Worm (Caenorhabditis elegans) whole organism, L1 larva: ENCODE data around the gene Y51H4A.1.
A peak's percentile ranks its signal among the peaks of the same experiment; 100 is the strongest.

Source experiments
- C16A3.4 ChIP-seq: fragments of 150-350 bp; optimal IDR thresholded peaks from 2 replicates; lab custom pipeline; 2014; ENCODE audit warnings: missing biosample characterization, missing genetic modification characterization
- C34B4.2 ChIP-seq: sonication (generic microtip); optimal IDR thresholded peaks from 2 replicates; lab custom pipeline; 2017; ENCODE audit warnings: mild to moderate bottlenecking, missing genetic modification characterization, missing compliant biosample characterization
- aly-2 ChIP-seq: fragments of 150-350 bp; optimal IDR thresholded peaks from 2 replicates; lab custom pipeline; 2014; ENCODE audit warnings: missing biosample characterization, missing genetic modification characterization
- blmp-1 ChIP-seq: fragments of 150-350 bp; optimal IDR thresholded peaks from 2 replicates; lab custom pipeline; 2014; ENCODE audit warnings: missing biosample characterization, missing genetic modification characterization
- ceh-63 ChIP-seq: fragments of 200-800 bp; sonication (Bioruptor generic); optimal IDR thresholded peaks from 2 replicates; lab custom pipeline; 2018; ENCODE audit warnings: mild to moderate bottlenecking, missing genetic modification characterization, missing compliant biosample characterization
- ceh-82 ChIP-seq, 3 experiments: fragments of 150-350 bp in 1 of 3; sonication (generic microtip) in 2 of 3; optimal IDR thresholded peaks; 2 replicates each; lab custom pipeline; 2014 to 2017; ENCODE audit warnings: missing biosample characterization in 3 of 3, missing genetic modification characterization in 3 of 3
- ces-1 ChIP-seq: fragments of 150-350 bp; optimal IDR thresholded peaks from 2 replicates; lab custom pipeline; 2014; ENCODE audit warnings: missing biosample characterization, missing genetic modification reagents, missing genetic modification characterization
- dsc-1 ChIP-seq: sonication (generic microtip); optimal IDR thresholded peaks from 2 replicates; lab custom pipeline; 2016; ENCODE audit warnings: mild to moderate bottlenecking, missing genetic modification characterization, missing compliant biosample characterization
- efl-1 ChIP-seq, 4 experiments: fragments of 150-350 bp; optimal IDR thresholded peaks in 3 of 4; peaks in 1 of 4; 1 replicate in 1 of 4; 2 replicates in 3 of 4; lab custom pipeline; 2014; ENCODE audit warnings: missing biosample characterization in 2 of 4, missing genetic modification characterization in 2 of 4, missing genetic modification reagents in 2 of 4
- efl-3 ChIP-seq: fragments of 200-800 bp; sonication (Bioruptor generic); optimal IDR thresholded peaks from 2 replicates; lab custom pipeline; 2018; ENCODE audit warnings: mild to moderate bottlenecking, missing genetic modification characterization, missing compliant biosample characterization
- egl-13 ChIP-seq: sonication (generic microtip); optimal IDR thresholded peaks from 2 replicates; lab custom pipeline; 2016; ENCODE audit warnings: missing genotype, missing genetic modification reagents, missing genetic modification characterization, missing compliant biosample characterization
- egl-27 ChIP-seq, 2 experiments: fragments of 150-350 bp in 1 of 2; sonication (generic microtip); optimal IDR thresholded peaks; 3 replicates each; lab custom pipeline; 2017 to 2018; ENCODE audit warnings: missing biosample characterization in 2 of 2, missing genetic modification characterization in 2 of 2, missing genetic modification reagents in 2 of 2
- ets-5 ChIP-seq: fragments of 200-800 bp; sonication (Bioruptor generic); IDR thresholded peaks from 2 replicates; pipeline ENCODE4 v1.3.6; 2022; ENCODE audit warnings: missing genetic modification characterization, missing compliant biosample characterization
- fkh-8 ChIP-seq: sonication (generic microtip); optimal IDR thresholded peaks from 2 replicates; lab custom pipeline; 2016; ENCODE audit warnings: mild to moderate bottlenecking, missing genetic modification characterization, missing compliant biosample characterization
- jun-1 ChIP-seq: fragments of 150-350 bp; optimal IDR thresholded peaks from 2 replicates; lab custom pipeline; 2014; ENCODE audit warnings: missing biosample characterization, missing genetic modification reagents, missing genetic modification characterization
- lin-13 ChIP-seq: fragments of 150-350 bp; optimal IDR thresholded peaks from 2 replicates; lab custom pipeline; 2014; ENCODE audit warnings: missing biosample characterization, missing genetic modification reagents, missing genetic modification characterization
- lin-14 ChIP-seq: fragments of 200-800 bp; sonication (Bioruptor generic); optimal IDR thresholded peaks from 2 replicates; lab custom pipeline; 2018; ENCODE audit warnings: mild to moderate bottlenecking, missing genetic modification characterization, moderate library complexity, missing compliant biosample characterization
- lin-35 ChIP-seq, 2 experiments: fragments of 150-350 bp; optimal IDR thresholded peaks; 2 replicates each; lab custom pipeline; 2014; ENCODE audit warnings: missing biosample characterization in 2 of 2, missing genetic modification characterization in 2 of 2, missing genetic modification reagents in 2 of 2
- mdl-1 ChIP-seq, 2 experiments: fragments of 150-350 bp; optimal IDR thresholded peaks; 2 replicates each; lab custom pipeline; 2014 to 2017; ENCODE audit warnings: missing biosample characterization in 2 of 2, missing genetic modification characterization in 2 of 2, inconsistent platforms in 1 of 2
- mep-1 ChIP-seq: fragments of 150-350 bp; optimal IDR thresholded peaks from 2 replicates; lab custom pipeline; 2014; ENCODE audit warnings: missing biosample characterization, missing genetic modification characterization
- nhr-11 ChIP-seq: fragments of 150-350 bp; optimal IDR thresholded peaks from 2 replicates; lab custom pipeline; 2014; ENCODE audit warnings: missing biosample characterization, missing genetic modification characterization
- nhr-12 ChIP-seq: sonication (generic microtip); optimal IDR thresholded peaks from 2 replicates; lab custom pipeline; 2017; ENCODE audit warnings: missing biosample characterization, missing genetic modification characterization
- nhr-19 ChIP-seq: fragments of 200-800 bp; sonication (Bioruptor generic); conservative IDR thresholded peaks from 2 replicates; pipeline ENCODE4 v1.3.6; 2022; ENCODE audit warnings: missing genetic modification characterization, missing compliant biosample characterization
- nhr-237 ChIP-seq: fragments of 150-350 bp; optimal IDR thresholded peaks from 2 replicates; lab custom pipeline; 2014; ENCODE audit warnings: missing biosample characterization, missing genetic modification characterization
- nhr-47 ChIP-seq: sonication (generic microtip); optimal IDR thresholded peaks from 2 replicates; lab custom pipeline; 2016; ENCODE audit warnings: mild to moderate bottlenecking, missing genetic modification characterization, moderate library complexity, missing compliant biosample characterization
- nhr-71 ChIP-seq: sonication (generic microtip); optimal IDR thresholded peaks from 2 replicates; lab custom pipeline; 2016; ENCODE audit warnings: mild to moderate bottlenecking, missing genetic modification characterization, moderate library complexity, missing compliant biosample characterization
- nhr-77 ChIP-seq: fragments of 150-350 bp; optimal IDR thresholded peaks from 2 replicates; lab custom pipeline; 2014; ENCODE audit warnings: missing biosample characterization, missing genetic modification characterization
- nhr-84 ChIP-seq: sonication (generic microtip); optimal IDR thresholded peaks from 2 replicates; lab custom pipeline; 2017; ENCODE audit warnings: missing biosample characterization, missing genetic modification characterization
- nhr-85 ChIP-seq: sonication (generic microtip); peaks from one replicate; lab custom pipeline; 2016; ENCODE audit warnings: missing genetic modification characterization, inconsistent platforms, missing compliant biosample characterization
- pqm-1 ChIP-seq: sonication (generic microtip); optimal IDR thresholded peaks from 3 replicates; lab custom pipeline; 2017; ENCODE audit warnings: missing biosample characterization, missing genetic modification characterization
- rnt-1 ChIP-seq: sonication (generic microtip); optimal IDR thresholded peaks from 2 replicates; lab custom pipeline; 2016; ENCODE audit warnings: mild to moderate bottlenecking, missing genetic modification characterization, moderate library complexity, missing compliant biosample characterization
- skn-1 ChIP-seq: fragments of 150-350 bp; optimal IDR thresholded peaks from 2 replicates; lab custom pipeline; 2014; ENCODE audit warnings: missing biosample characterization, missing genetic modification characterization
- snu-23 ChIP-seq: sonication (generic microtip); optimal IDR thresholded peaks from 2 replicates; lab custom pipeline; 2016; ENCODE audit warnings: missing genetic modification characterization, missing compliant biosample characterization
- swsn-7 ChIP-seq: sonication (generic microtip); optimal IDR thresholded peaks from 2 replicates; lab custom pipeline; 2016; ENCODE audit warnings: missing genetic modification characterization, missing compliant biosample characterization
- tbx-2 ChIP-seq: sonication (generic microtip); optimal IDR thresholded peaks from 2 replicates; lab custom pipeline; 2016; ENCODE audit warnings: missing genetic modification characterization, missing compliant biosample characterization
- tlp-1 ChIP-seq: fragments of 150-350 bp; optimal IDR thresholded peaks from 2 replicates; lab custom pipeline; 2014; ENCODE audit warnings: missing biosample characterization, missing genetic modification characterization
- unc-130 ChIP-seq: fragments of 150-350 bp; optimal IDR thresholded peaks from 2 replicates; lab custom pipeline; 2017; ENCODE audit warnings: missing biosample characterization, missing genetic modification characterization, inconsistent platforms
- unc-86 ChIP-seq: sonication (generic microtip); optimal IDR thresholded peaks from 2 replicates; lab custom pipeline; 2016; ENCODE audit warnings: missing genetic modification characterization, missing compliant biosample characterization
- xbp-1 ChIP-seq: sonication (generic microtip); optimal IDR thresholded peaks from 2 replicates; lab custom pipeline; 2016; ENCODE audit warnings: missing genetic modification characterization, missing compliant biosample characterization
- zag-1 ChIP-seq: fragments of 150-350 bp; optimal IDR thresholded peaks from 2 replicates; lab custom pipeline; 2014; ENCODE audit warnings: missing biosample characterization, missing genetic modification characterization
- ztf-11 ChIP-seq, 2 experiments: sonication (generic microtip); optimal IDR thresholded peaks; 2 replicates each; lab custom pipeline; 2016 to 2017; ENCODE audit warnings: missing genetic modification characterization in 2 of 2, missing biosample characterization in 1 of 2, missing compliant biosample characterization in 1 of 2
- ztf-4 ChIP-seq: fragments of 150-350 bp; optimal IDR thresholded peaks from 2 replicates; lab custom pipeline; 2014; ENCODE audit warnings: missing biosample characterization, missing genetic modification characterization

The Y51H4A.1 gene

DNA sequence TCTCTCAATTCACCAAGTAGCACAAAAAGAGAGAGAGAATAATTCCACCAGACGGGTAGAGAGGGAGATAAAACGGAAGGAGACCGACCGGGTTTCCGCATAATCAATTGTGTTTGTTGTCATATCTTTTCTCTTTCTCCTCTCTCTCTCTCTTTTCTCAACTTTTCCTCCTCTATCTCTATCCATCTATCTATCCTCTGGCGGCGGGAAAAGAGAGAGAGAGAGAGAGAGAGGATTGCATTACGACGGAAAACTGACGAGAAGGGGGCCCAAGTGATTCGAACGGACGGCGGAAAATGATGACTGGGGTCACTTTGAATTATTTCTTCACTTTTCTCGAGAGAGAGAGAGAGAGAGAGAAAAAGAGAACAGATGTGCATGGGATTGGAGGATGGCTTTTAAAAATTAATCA lies 20.9 kb upstream of the Y51H4A.1 start (continued):
- peak; percentile 17 for TF ChIP-seq C16A3.4 (tag; lab: Kevin White, UChicago)
- TF ChIP-seq nhr-85, result peak; percentile 78
- TF ChIP-seq aly-2 (tag; lab: Kevin White, UChicago), result no peak
- no peak for TF ChIP-seq zag-1 (tag; lab: Kevin White, UChicago)
- peak; percentile 79 for TF ChIP-seq blmp-1
- TF ChIP-seq ces-1 (GFP tag; lab: Kevin White, UChicago), result no peak
- TF ChIP-seq nhr-71 (tag; lab: Kevin White, UChicago), result peak; percentile 85
- peak; percentile 46 for TF ChIP-seq tbx-2
- TF ChIP-seq unc-86 (tag; lab: Kevin White, UChicago), result no peak
- TF ChIP-seq ztf-11 (tag; optimal IDR thresholded peaks at IDR 0.05; lab: Kevin White, UChicago), result no peak
- peak in 1 of 2 experiments; percentile 10 for TF ChIP-seq mdl-1 (tag; optimal IDR thresholded peaks at IDR 0.05; lab: Kevin White, UChicago)
- peak; percentile 69 for TF ChIP-seq nhr-47 (tag; lab: Kevin White, UChicago)
- no peak for TF ChIP-seq nhr-84 (tag; lab: Kevin White, UChicago)
- TF ChIP-seq pqm-1, result no peak
- peak; percentile 45 for TF ChIP-seq lin-13 (GFP tag; lab: Kevin White, UChicago)
- TF ChIP-seq lin-35 (GFP tag; optimal IDR thresholded peaks at IDR 0.05; lab: Kevin White, UChicago), result peak; percentile 24 to 33
- TF ChIP-seq nhr-12, result no peak
- no peak for TF ChIP-seq ceh-63 (GFP tag; lab: Kevin White, UChicago)
- peak; percentile 48 to 68 for TF ChIP-seq efl-1 (optimal IDR thresholded peaks at IDR 0.05; lab: Kevin White, UChicago)
- TF ChIP-seq efl-1 (GFP tag; optimal IDR thresholded peaks at IDR 0.05 in 1 of 2; lab: Kevin White, UChicago), result peak in 1 of 2 experiments; percentile 2
- TF ChIP-seq unc-130 (tag; lab: Kevin White, UChicago), result peak; percentile 9
- TF ChIP-seq efl-3 (GFP tag; lab: Kevin White, UChicago), result no peak
- no peak for TF ChIP-seq C34B4.2 (tag; lab: Kevin White, UChicago)
- peak; percentile 5 for TF ChIP-seq nhr-11 (tag; lab: Kevin White, UChicago)
- TF ChIP-seq ztf-4 (tag; lab: Kevin White, UChicago), result peak; percentile 37
- TF ChIP-seq egl-13 (tag; lab: Kevin White, UChicago), result peak; percentile 30
- TF ChIP-seq nhr-19 (GFP tag; lab: Robert Waterston, UW), result peak; percentile 42
- TF ChIP-seq ets-5 (GFP tag; lab: Robert Waterston, UW), result no peak
- TF ChIP-seq nhr-237 (tag; lab: Kevin White, UChicago), result no peak
- peak; percentile 64 for TF ChIP-seq rnt-1 (tag; lab: Kevin White, UChicago)
- peak; percentile 84 for TF ChIP-seq mep-1 (tag; lab: Kevin White, UChicago)
- TF ChIP-seq fkh-8 (tag; lab: Kevin White, UChicago), result peak; percentile 77
- TF ChIP-seq, all 84 proteins: peak for 38

ce11 chrIV:16496491-16496890 lies 19.4 kb upstream of the Y51H4A.1 start:
- TF ChIP-seq unc-86 (tag; lab: Kevin White, UChicago) (no peak), swsn-7 (no peak), ets-5 (GFP tag; lab: Robert Waterston, UW) (no peak), xbp-1 (no peak), tlp-1 (tag; lab: Kevin White, UChicago) (no peak), snu-23 (GFP tag; lab: Kevin White, UChicago) (peak; percentile 19), nhr-85 (peak; percentile 44), lin-14 (GFP tag; lab: Kevin White, UChicago) (peak; percentile 58), skn-1 (tag; lab: Kevin White, UChicago) (peak; percentile 38), efl-3 (GFP tag; lab: Kevin White, UChicago) (no peak), nhr-71 (tag; lab: Kevin White, UChicago) (peak; percentile 45), jun-1 (tag; lab: Kevin White, UChicago) (no peak), blmp-1 (no peak), dsc-1 (tag; lab: Kevin White, UChicago) (peak; percentile 68), efl-1 (optimal IDR thresholded peaks at IDR 0.05; lab: Kevin White, UChicago) (no peak), efl-1 (GFP tag; optimal IDR thresholded peaks at IDR 0.05 in 1 of 2; lab: Kevin White, UChicago) (peak in 1 of 2 experiments; percentile 89), ceh-82 (tag; optimal IDR thresholded peaks at IDR 0.05; lab: Kevin White, UChicago) (peak in 1 of 3 experiments; percentile 9), nhr-77 (tag; lab: Kevin White, UChicago) (no peak), rnt-1 (tag; lab: Kevin White, UChicago) (peak; percentile 34), egl-27 (tag; optimal IDR thresholded peaks at IDR 0.05; lab: Kevin White, UChicago) (no peak)
- TF ChIP-seq, all 84 proteins: peak for 9
